Worm (Caenorhabditis elegans): ENCODE measurements around the gene str-48.

str-48 gene

ce11 chrIV:7084632-7085160 is 37.1 kb upstream of the str-48 start, which contains the start of gene rps-4 (continued):
- TF ChIP-seq ceh-14 (tag; optimal IDR thresholded peaks at IDR 0.05): no peak
- no peak for TF ChIP-seq T23F11.4 (GFP tag; optimal IDR thresholded peaks at IDR 0.05)
- TF ChIP-seq pha-4 (tag; optimal IDR thresholded peaks at IDR 0.05): no peak
- no peak for TF ChIP-seq rnt-1 (tag; optimal IDR thresholded peaks at IDR 0.05)
- TF ChIP-seq ceh-24 (tag; optimal IDR thresholded peaks at IDR 0.05): no peak
- TF ChIP-seq lim-6 (tag; optimal IDR thresholded peaks at IDR 0.05): no peak
- no peak for TF ChIP-seq K09A11.1 (tag; optimal IDR thresholded peaks at IDR 0.05; ENCODE audit: insufficient read depth)
- no peak for TF ChIP-seq gmeb-2 (tag; optimal IDR thresholded peaks at IDR 0.05)
- peak; percentile 25 for TF ChIP-seq ceh-34 (tag; optimal IDR thresholded peaks at IDR 0.05)
- TF ChIP-seq ztf-16 (tag; optimal IDR thresholded peaks at IDR 0.05): no peak
- peak; percentile 52 for TF ChIP-seq ref-2 (tag; optimal IDR thresholded peaks at IDR 0.05)
- no peak for TF ChIP-seq ceh-2 (tag; optimal IDR thresholded peaks at IDR 0.05)
- TF ChIP-seq fkh-6 (tag; optimal IDR thresholded peaks at IDR 0.05): no peak
- TF ChIP-seq pat-9 (tag; optimal IDR thresholded peaks at IDR 0.05): no peak
- no peak for TF ChIP-seq syd-9 (tag; optimal IDR thresholded peaks at IDR 0.05)
- TF ChIP-seq zip-5 (tag; optimal IDR thresholded peaks at IDR 0.05): no peak
- TF ChIP-seq ttx-3 (tag; optimal IDR thresholded peaks at IDR 0.05): no peak
- no peak for TF ChIP-seq hlh-6 (tag; optimal IDR thresholded peaks at IDR 0.05)
- TF ChIP-seq ceh-9 (tag; optimal IDR thresholded peaks at IDR 0.05): no peak
- TF ChIP-seq tbx-7 (tag; optimal IDR thresholded peaks at IDR 0.05): no peak

- peak; percentile 8 for TF ChIP-seq elt-2 (tag; optimal IDR thresholded peaks at IDR 0.05)
- no peak for TF ChIP-seq pqm-1 (tag; optimal IDR thresholded peaks at IDR 0.05)
- TF ChIP-seq C38D4.7 (GFP tag; optimal IDR thresholded peaks at IDR 0.05): no peak
These were observed 27.5 kb upstream of the str-48 start, which contains the start of gene deb-1 for ce11 chrIV:7094216-7094758. Gene deb-1, minus strand, starts transcription at chrIV:7094266.

- peak; percentile 31 for TF ChIP-seq nfya-1 (tag; optimal IDR thresholded peaks at IDR 0.05)
- peak; percentile 5 for TF ChIP-seq C08G9.2 (tag; optimal IDR thresholded peaks at IDR 0.05)
- TF ChIP-seq rnt-1 (tag; optimal IDR thresholded peaks at IDR 0.05): peak; percentile 75
- TF ChIP-seq hlh-30 (tag; optimal IDR thresholded peaks at IDR 0.05; ENCODE audit: insufficient read depth): no peak
- no peak for TF ChIP-seq odd-2 (tag; optimal IDR thresholded peaks at IDR 0.05)
- TF ChIP-seq ref-2 (tag; optimal IDR thresholded peaks at IDR 0.05): peak; percentile 34
- TF ChIP-seq ceh-14 (tag; optimal IDR thresholded peaks at IDR 0.05): no peak
- no peak for TF ChIP-seq ceh-2 (tag; optimal IDR thresholded peaks at IDR 0.05)
- peak; percentile 67 for TF ChIP-seq ceh-18 (tag; optimal IDR thresholded peaks at IDR 0.05)
- no peak for TF ChIP-seq T23F11.4 (GFP tag; optimal IDR thresholded peaks at IDR 0.05)
- no peak for TF ChIP-seq ceh-22 (tag; optimal IDR thresholded peaks at IDR 0.05)
- no peak for TF ChIP-seq K09A11.1 (tag; optimal IDR thresholded peaks at IDR 0.05; ENCODE audit: insufficient read depth)
- TF ChIP-seq unc-55 (GFP tag; optimal IDR thresholded peaks at IDR 0.05): peak; percentile 41
These were observed 26.3 kb upstream of the str-48 start for ce11 chrIV:7095396-7095964.

ce11 chrIV:7096097-7096496 is 25.7 kb upstream of the str-48 start:
- TF ChIP-seq K02D7.2 (tag; optimal IDR thresholded peaks at IDR 0.05) (no peak), F13H6.1 (tag; optimal IDR thresholded peaks at IDR 0.05) (no peak), odd-2 (tag; optimal IDR thresholded peaks at IDR 0.05) (no peak), pha-4 (tag; optimal IDR thresholded peaks at IDR 0.05) (no peak), ceh-9 (tag; optimal IDR thresholded peaks at IDR 0.05) (no peak), pros-1 (tag; optimal IDR thresholded peaks at IDR 0.05) (no peak), ceh-34 (tag; optimal IDR thresholded peaks at IDR 0.05) (no peak), ceh-45 (GFP tag; IDR thresholded peaks at IDR 0.05) (no peak), zip-5 (tag; optimal IDR thresholded peaks at IDR 0.05) (no peak), hlh-15 (tag; optimal IDR thresholded peaks at IDR 0.05) (no peak), pat-9 (tag; optimal IDR thresholded peaks at IDR 0.05) (no peak)
